Fruit fly (Drosophila melanogaster) whole organism, embryonic: ENCODE results near the gene Mnn1.

Experiments used
- Antp ChIP-seq: fragments of 200-800 bp; sonication (Bioruptor generic); optimal IDR thresholded peaks from 3 replicates; lab custom pipeline; 2016; ENCODE audit warnings: missing biosample characterization, missing genetic modification characterization
- B-H2 ChIP-seq: fragments of 200-800 bp; sonication (Bioruptor generic); optimal IDR thresholded peaks from 2 replicates; lab custom pipeline; 2018; ENCODE audit warnings: missing biosample characterization, mild to moderate bottlenecking, missing genetic modification characterization
- Blimp-1 ChIP-seq: fragments of 200-800 bp; sonication (Bioruptor generic); optimal IDR thresholded peaks from 3 replicates; lab custom pipeline; 2018; ENCODE audit warnings: missing biosample characterization, missing genetic modification characterization, mild to moderate bottlenecking, moderate library complexity, missing genetic modification reagents
- CG10267 ChIP-seq: fragments of 200-800 bp; sonication (Bioruptor generic); optimal IDR thresholded peaks from 2 replicates; lab custom pipeline; 2018; ENCODE audit warnings: missing biosample characterization, mild to moderate bottlenecking, missing genetic modification characterization, moderate library complexity
- CG10366 ChIP-seq: fragments of 200-800 bp; sonication (Bioruptor generic); IDR thresholded peaks from 2 replicates; pipeline ENCODE4 v1.3.6; 2022; ENCODE audit warnings: missing biosample characterization, missing genetic modification characterization
- CG10654 ChIP-seq: fragments of 200-800 bp; sonication (Bioruptor generic); optimal IDR thresholded peaks from 2 replicates; lab custom pipeline; 2016; ENCODE audit warnings: missing biosample characterization, missing genetic modification characterization
- CG12769 ChIP-seq: fragments of 200-800 bp; sonication (Bioruptor generic); optimal IDR thresholded peaks from 2 replicates; lab custom pipeline; 2019; ENCODE audit warnings: missing biosample characterization, mild to moderate bottlenecking, missing genetic modification characterization, moderate library complexity
- CG15269 ChIP-seq: fragments of 200-800 bp; sonication (Bioruptor generic); optimal IDR thresholded peaks from 2 replicates; lab custom pipeline; 2018; ENCODE audit warnings: missing biosample characterization, mild to moderate bottlenecking, missing genetic modification characterization, moderate library complexity
- CG17802 ChIP-seq: fragments of 200-800 bp; sonication (Bioruptor generic); optimal IDR thresholded peaks from 2 replicates; lab custom pipeline; 2018; ENCODE audit warnings: missing biosample characterization, mild to moderate bottlenecking, missing genetic modification characterization, moderate library complexity
- CG18599 ChIP-seq: fragments of 200-800 bp; sonication (Bioruptor generic); optimal IDR thresholded peaks from 3 replicates; lab custom pipeline; 2017; ENCODE audit warnings: missing biosample characterization, missing genetic modification characterization, mild to moderate bottlenecking, moderate library complexity, missing genetic modification reagents
- CG2116 ChIP-seq: fragments of 200-800 bp; sonication (Bioruptor generic); optimal IDR thresholded peaks from 3 replicates; lab custom pipeline; 2018; ENCODE audit warnings: missing biosample characterization, mild to moderate bottlenecking, missing genetic modification characterization
- CG2129 ChIP-seq: fragments of 200-800 bp; sonication (Bioruptor generic); IDR thresholded peaks from 2 replicates; pipeline ENCODE4 v1.3.6; 2022; ENCODE audit warnings: missing biosample characterization, missing genetic modification characterization; ENCODE audit not compliant: partially characterized antibody
- CG31365 ChIP-seq: fragments of 200-800 bp; sonication (Bioruptor generic); optimal IDR thresholded peaks from 2 replicates; lab custom pipeline; 2018; ENCODE audit warnings: missing biosample characterization, mild to moderate bottlenecking, missing genetic modification characterization
- CG3281 ChIP-seq: fragments of 200-800 bp; sonication (Bioruptor generic); optimal IDR thresholded peaks from 3 replicates; lab custom pipeline; 2017; ENCODE audit warnings: missing biosample characterization, mild to moderate bottlenecking, missing genetic modification characterization
- CG4360 ChIP-seq: fragments of 200-800 bp; sonication (Bioruptor generic); IDR thresholded peaks from 2 replicates; pipeline ENCODE4 v1.3.6; 2022; ENCODE audit warnings: missing biosample characterization, missing genetic modification characterization
- CG5180 ChIP-seq: fragments of 200-800 bp; sonication (Bioruptor generic); optimal IDR thresholded peaks from 3 replicates; lab custom pipeline; 2017; ENCODE audit warnings: missing biosample characterization, missing genetic modification characterization, mild to moderate bottlenecking, moderate library complexity, missing genetic modification reagents
- CG6854 ChIP-seq: fragments of 200-800 bp; sonication (Bioruptor generic); optimal IDR thresholded peaks from 3 replicates; lab custom pipeline; 2017; ENCODE audit warnings: missing biosample characterization, mild to moderate bottlenecking, missing genetic modification characterization
- CG8359 ChIP-seq: fragments of 200-800 bp; sonication (Bioruptor generic); optimal IDR thresholded peaks from 2 replicates; lab custom pipeline; 2017; ENCODE audit warnings: missing biosample characterization, mild to moderate bottlenecking, missing genetic modification characterization, borderline replicate concordance
- CG8765 ChIP-seq: fragments of 200-800 bp; sonication (Bioruptor generic); IDR thresholded peaks from 2 replicates; pipeline ENCODE4 v1.3.6; 2022; ENCODE audit warnings: missing biosample characterization, missing genetic modification characterization
- CG9797 ChIP-seq: fragments of 200-800 bp; sonication (Bioruptor generic); optimal IDR thresholded peaks from 3 replicates; lab custom pipeline; 2018; ENCODE audit warnings: missing biosample characterization, mild to moderate bottlenecking, missing genetic modification characterization
- CG9932 ChIP-seq: fragments of 200-800 bp; sonication (Bioruptor generic); IDR thresholded peaks from 2 replicates; pipeline ENCODE4 v1.3.6; 2022; ENCODE audit warnings: missing biosample characterization, missing genetic modification characterization
- CHES-1-like ChIP-seq: fragments of 200-800 bp; sonication (Bioruptor generic); optimal IDR thresholded peaks from 2 replicates; lab custom pipeline; 2016; ENCODE audit warnings: missing biosample characterization, missing genetic modification characterization
- Dll ChIP-seq: fragments of 200-800 bp; sonication (Bioruptor generic); IDR thresholded peaks from 4 replicates; pipeline ENCODE4 v1.3.6; 2022; ENCODE audit warnings: missing biosample characterization, missing genetic modification characterization; ENCODE audit not compliant: partially characterized antibody
- E2f2 ChIP-seq: fragments of 200-800 bp; sonication (Bioruptor generic); IDR thresholded peaks from 2 replicates; pipeline ENCODE4 v1.3.6; 2022; ENCODE audit warnings: missing biosample characterization, missing genetic modification characterization
- Fer1 ChIP-seq: fragments of 200-800 bp; sonication (Bioruptor generic); optimal IDR thresholded peaks from 2 replicates; lab custom pipeline; 2017; ENCODE audit warnings: missing biosample characterization, mild to moderate bottlenecking, missing genetic modification characterization
- Gug ChIP-seq: fragments of 200-800 bp; sonication (Bioruptor generic); IDR thresholded peaks from 4 replicates; pipeline ENCODE4 v1.3.6; 2022; ENCODE audit warnings: missing biosample characterization, missing genetic modification characterization
- MBD-R2 ChIP-seq: fragments of 200-800 bp; sonication (Bioruptor generic); IDR thresholded peaks from 2 replicates; pipeline ENCODE4 v1.3.6; 2022; ENCODE audit warnings: missing biosample characterization, missing genetic modification characterization
- Mad ChIP-seq: fragments of 200-800 bp; sonication (Bioruptor generic); optimal IDR thresholded peaks from 2 replicates; lab custom pipeline; 2016; ENCODE audit warnings: missing biosample characterization, missing genetic modification characterization
- Meics ChIP-seq: fragments of 200-800 bp; sonication (Bioruptor generic); optimal IDR thresholded peaks from 2 replicates; lab custom pipeline; 2017; ENCODE audit warnings: missing biosample characterization, mild to moderate bottlenecking, missing genetic modification characterization
- Mes4 ChIP-seq: fragments of 200-800 bp; sonication (Bioruptor generic); optimal IDR thresholded peaks from 2 replicates; lab custom pipeline; 2016; ENCODE audit warnings: missing biosample characterization, missing genetic modification characterization
- Oaz ChIP-seq: fragments of 200-800 bp; sonication (Bioruptor generic); IDR thresholded peaks from 2 replicates; pipeline ENCODE4 v1.3.6; 2022; ENCODE audit warnings: missing biosample characterization, missing genetic modification characterization
- PHDP ChIP-seq: fragments of 200-800 bp; sonication (Bioruptor generic); optimal IDR thresholded peaks from 3 replicates; lab custom pipeline; 2018; ENCODE audit warnings: missing biosample characterization, mild to moderate bottlenecking, missing genetic modification characterization, moderate library complexity
- Sin3A ChIP-seq: fragments of >200 bp; optimal IDR thresholded peaks from 2 replicates; lab custom pipeline; 2018
- Sry-β ChIP-seq: fragments of 200-800 bp; sonication (Bioruptor generic); optimal IDR thresholded peaks from 2 replicates; lab custom pipeline; 2018; ENCODE audit warnings: missing biosample characterization, mild to moderate bottlenecking, missing genetic modification characterization, moderate library complexity
- Tbp ChIP-seq: fragments of >200 bp; optimal IDR thresholded peaks from 2 replicates; lab custom pipeline; 2018; ENCODE audit warnings: missing biosample characterization, missing genetic modification characterization
- abd-A ChIP-seq: fragments of 200-800 bp; sonication (Bioruptor generic); optimal IDR thresholded peaks from 3 replicates; lab custom pipeline; 2019; ENCODE audit warnings: missing biosample characterization, mild to moderate bottlenecking, missing genetic modification characterization, moderate library complexity
- ash1 ChIP-seq: fragments of 200-800 bp; sonication (Bioruptor generic); optimal IDR thresholded peaks from 2 replicates; lab custom pipeline; 2018; ENCODE audit warnings: missing biosample characterization, mild to moderate bottlenecking, missing genetic modification characterization
- btn ChIP-seq: fragments of 200-800 bp; sonication (Bioruptor generic); optimal IDR thresholded peaks from 2 replicates; lab custom pipeline; 2016; ENCODE audit warnings: missing biosample characterization, missing genetic modification characterization
- chm ChIP-seq: fragments of 200-800 bp; sonication (Bioruptor generic); IDR thresholded peaks from 2 replicates; pipeline ENCODE4 v1.3.6; 2022; ENCODE audit warnings: missing biosample characterization, missing genetic modification characterization
- cwo ChIP-seq: fragments of 200-800 bp; sonication (Bioruptor generic); optimal IDR thresholded peaks from 3 replicates; lab custom pipeline; 2017; ENCODE audit warnings: missing biosample characterization, missing genetic modification characterization, mild to moderate bottlenecking, moderate library complexity, missing genetic modification reagents
- danr ChIP-seq: fragments of 200-800 bp; sonication (Bioruptor generic); IDR thresholded peaks from 2 replicates; pipeline ENCODE4 v1.3.6; 2022; ENCODE audit warnings: missing biosample characterization, missing genetic modification characterization
- disco-r ChIP-seq: fragments of 200-800 bp; sonication (Bioruptor generic); optimal IDR thresholded peaks from 2 replicates; lab custom pipeline; 2016; ENCODE audit warnings: missing biosample characterization, missing genetic modification characterization
- dm ChIP-seq: fragments of 200-800 bp; sonication (Bioruptor generic); optimal IDR thresholded peaks from 3 replicates; lab custom pipeline; 2016; ENCODE audit warnings: missing biosample characterization, missing genetic modification characterization
- fd102C ChIP-seq: fragments of 200-800 bp; sonication (Bioruptor generic); optimal IDR thresholded peaks from 2 replicates; lab custom pipeline; 2018; ENCODE audit warnings: missing biosample characterization, mild to moderate bottlenecking, missing genetic modification characterization, moderate library complexity
- gce ChIP-seq: fragments of 200-800 bp; sonication (Bioruptor generic); IDR thresholded peaks from 3 replicates; pipeline ENCODE4 v1.3.6; 2022; ENCODE audit warnings: missing biosample characterization, missing genetic modification characterization
- nmo ChIP-seq: fragments of 200-800 bp; sonication (Bioruptor generic); optimal IDR thresholded peaks from 2 replicates; lab custom pipeline; 2018; ENCODE audit warnings: missing biosample characterization, mild to moderate bottlenecking, missing genetic modification characterization, moderate library complexity
- row ChIP-seq: fragments of 200-800 bp; sonication (Bioruptor generic); IDR thresholded peaks from 3 replicates; pipeline ENCODE4 v1.3.6; 2022; ENCODE audit warnings: missing biosample characterization, missing genetic modification characterization
- salm ChIP-seq: fragments of 200-800 bp; sonication (Bioruptor generic); optimal IDR thresholded peaks from 2 replicates; lab custom pipeline; 2018; ENCODE audit warnings: missing biosample characterization, mild to moderate bottlenecking, missing genetic modification characterization
- seq ChIP-seq: fragments of 200-800 bp; sonication (Bioruptor generic); IDR thresholded peaks from 2 replicates; pipeline ENCODE4 v1.3.6; 2022; ENCODE audit warnings: missing biosample characterization, missing genetic modification characterization
- trh ChIP-seq: fragments of 200-800 bp; sonication (Bioruptor generic); optimal IDR thresholded peaks from 2 replicates; lab custom pipeline; 2016; ENCODE audit warnings: missing biosample characterization, missing genetic modification characterization
- wek ChIP-seq: fragments of 200-800 bp; sonication (Bioruptor generic); optimal IDR thresholded peaks from 3 replicates; lab custom pipeline; 2018; ENCODE audit warnings: missing biosample characterization, mild to moderate bottlenecking, missing genetic modification characterization, moderate library complexity

Gene Mnn1

DNA sequence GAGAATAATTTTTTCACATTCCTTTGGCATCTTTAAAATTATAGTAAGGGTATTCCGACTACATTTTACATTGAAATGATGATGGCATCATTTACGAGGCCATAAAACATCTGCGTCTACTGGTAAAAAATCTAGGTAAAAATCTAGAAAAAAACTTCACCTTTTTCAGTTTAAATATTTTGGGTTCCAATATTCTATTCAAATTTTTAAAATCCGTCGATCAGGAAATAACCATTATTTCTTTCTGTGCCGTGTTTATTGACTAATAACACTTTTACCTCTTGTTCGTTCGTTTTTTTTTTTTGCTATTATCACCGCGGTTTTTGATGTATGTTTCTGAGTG lies 16.8 kb upstream of the Mnn1 start (continued):
- TF ChIP-seq chm (GFP tag; lab: Robert Waterston, UW) (no peak), CG5180 (GFP tag; lab: Kevin White, UChicago) (peak; percentile 6), CG9932 (GFP tag; lab: Robert Waterston, UW) (peak; percentile 24; the same call in 1 of the 2 replicates), Sry-β (GFP tag; lab: Kevin White, UChicago) (no peak), gce (GFP tag; lab: Robert Waterston, UW) (peak; percentile 43; the same call in 1 of the 3 replicates), Meics (GFP tag; lab: Kevin White, UChicago) (peak; percentile 39), CG9797 (GFP tag; lab: Kevin White, UChicago) (no peak), row (GFP tag; lab: Robert Waterston, UW) (peak; percentile 72), wek (GFP tag; lab: Kevin White, UChicago) (peak; percentile 43), CG8359 (GFP tag; lab: Kevin White, UChicago) (no peak), MBD-R2 (GFP tag; lab: Robert Waterston, UW) (peak; percentile 36; the same call in 1 of the 2 replicates), CG18599 (GFP tag; lab: Kevin White, UChicago) (peak; percentile 52), CG3281 (no peak), seq (GFP tag; lab: Robert Waterston, UW) (peak; percentile 49; the same call in 1 of the 2 replicates), CG10654 (GFP tag; lab: Kevin White, UChicago) (peak; percentile 7), CG31365 (tag; lab: Kevin White, UChicago) (no peak), CHES-1-like (GFP tag; lab: Kevin White, UChicago) (no peak), Sin3A (lab: Kevin White, UChicago) (no peak), danr (GFP tag; lab: Robert Waterston, UW) (peak; percentile 55; the same call in 1 of the 2 replicates), Fer1 (GFP tag; lab: Kevin White, UChicago) (peak; percentile 32), CG8765 (no peak), CG17802 (tag; lab: Kevin White, UChicago) (no peak), abd-A (tag; lab: Kevin White, UChicago) (no peak), nmo (GFP tag; lab: Kevin White, UChicago) (peak; percentile 37), salm (tag; lab: Kevin White, UChicago) (no peak), Gug (peak; percentile 48; the same call in 3 of the 4 replicates), PHDP (tag; lab: Kevin White, UChicago) (peak; percentile 44), CG2116 (GFP tag; lab: Kevin White, UChicago) (peak; percentile 50), Dll (GFP tag; lab: Robert Waterston, UW) (no peak), CG10366 (peak; percentile 67), Oaz (GFP tag; lab: Robert Waterston, UW) (peak; percentile 59; the same call in 1 of the 2 replicates), CG6854 (GFP tag; lab: Kevin White, UChicago) (no peak), CG10267 (tag; lab: Kevin White, UChicago) (peak; percentile 31), Antp (GFP tag; lab: Kevin White, UChicago) (peak; percentile 20), cwo (GFP tag; lab: Kevin White, UChicago) (peak; percentile 44), Mes4 (no peak), Blimp-1 (peak; percentile 57), dm (peak; percentile 15), CG2129 (GFP tag; lab: Robert Waterston, UW) (no peak), ash1 (GFP tag; lab: Kevin White, UChicago) (no peak), B-H2 (GFP tag; lab: Kevin White, UChicago) (no peak), disco-r (GFP tag; lab: Kevin White, UChicago) (peak; percentile 6), E2f2 (GFP tag; lab: Robert Waterston, UW) (0 out of 2 replicates have a peak, but pooled peaks have one; percentile 30), Tbp (GFP tag; lab: Kevin White, UChicago) (no peak), fd102C (GFP tag; lab: Kevin White, UChicago) (no peak), Mad (GFP tag; lab: Kevin White, UChicago) (no peak), btn (GFP tag; lab: Kevin White, UChicago) (no peak), CG4360 (GFP tag; lab: Robert Waterston, UW) (peak; percentile 21; the same call in 1 of the 2 replicates), trh (GFP tag; lab: Kevin White, UChicago) (no peak), CG12769 (tag; lab: Kevin White, UChicago) (peak; percentile 12), CG15269 (tag; lab: Kevin White, UChicago) (peak; percentile 62)
